Worm (Caenorhabditis elegans) whole organism, late embryonic: Measurements from ENCODE around the gene W02B3.4.

Experiments
- elt-4 ChIP-seq: sonication (generic microtip); optimal IDR thresholded peaks from 2 replicates; lab custom pipeline; 2016; ENCODE audit warnings: missing genetic modification characterization, missing compliant biosample characterization
- fkh-10 ChIP-seq: fragments of 150-350 bp; optimal IDR thresholded peaks from 2 replicates; lab custom pipeline; 2014; ENCODE audit warnings: missing biosample characterization, missing genetic modification reagents, missing genetic modification characterization
- nhr-11 ChIP-seq: fragments of 150-350 bp; optimal IDR thresholded peaks from 2 replicates; lab custom pipeline; 2014; ENCODE audit warnings: missing biosample characterization, missing genetic modification characterization
- pqm-1 ChIP-seq: sonication (generic microtip); optimal IDR thresholded peaks from 2 replicates; lab custom pipeline; 2016; ENCODE audit warnings: missing genetic modification characterization, missing compliant biosample characterization
- ztf-16 ChIP-seq: sonication (generic microtip); optimal IDR thresholded peaks from 2 replicates; lab custom pipeline; 2017; ENCODE audit warnings: missing genetic modification characterization, missing compliant biosample characterization

DNA sequence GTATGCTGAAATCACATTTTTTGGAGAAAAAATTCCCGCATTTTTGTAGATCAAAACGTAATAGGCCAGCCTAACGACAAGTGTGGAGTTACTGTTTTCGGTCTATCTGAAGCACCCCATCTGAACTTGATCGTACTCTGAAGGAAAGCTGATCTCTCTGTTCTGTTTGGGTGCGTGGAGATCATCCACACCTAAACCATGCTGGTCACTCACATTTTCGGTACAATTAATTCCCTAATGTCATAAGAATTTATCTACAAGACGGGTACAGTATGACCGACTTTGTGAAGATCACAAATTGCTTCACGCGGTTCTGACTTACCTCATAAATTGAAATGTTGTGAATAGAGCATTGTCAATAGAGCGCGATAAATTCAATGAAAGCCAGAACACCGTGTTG, 33.3 kb downstream of the W02B3.4 start:
- no peak for TF ChIP-seq pqm-1
- no peak for TF ChIP-seq elt-4 (tag; lab: Kevin White, UChicago)
- no peak for TF ChIP-seq nhr-11 (tag; lab: Kevin White, UChicago)
- no peak for TF ChIP-seq ztf-16 (tag; lab: Kevin White, UChicago)
- TF ChIP-seq fkh-10: no peak
